Fruit fly (Drosophila melanogaster): ENCODE results near the gene Nedd4.
A peak's percentile ranks its signal among the peaks of the same experiment; 100 is the strongest.

Gene Nedd4

DNA sequence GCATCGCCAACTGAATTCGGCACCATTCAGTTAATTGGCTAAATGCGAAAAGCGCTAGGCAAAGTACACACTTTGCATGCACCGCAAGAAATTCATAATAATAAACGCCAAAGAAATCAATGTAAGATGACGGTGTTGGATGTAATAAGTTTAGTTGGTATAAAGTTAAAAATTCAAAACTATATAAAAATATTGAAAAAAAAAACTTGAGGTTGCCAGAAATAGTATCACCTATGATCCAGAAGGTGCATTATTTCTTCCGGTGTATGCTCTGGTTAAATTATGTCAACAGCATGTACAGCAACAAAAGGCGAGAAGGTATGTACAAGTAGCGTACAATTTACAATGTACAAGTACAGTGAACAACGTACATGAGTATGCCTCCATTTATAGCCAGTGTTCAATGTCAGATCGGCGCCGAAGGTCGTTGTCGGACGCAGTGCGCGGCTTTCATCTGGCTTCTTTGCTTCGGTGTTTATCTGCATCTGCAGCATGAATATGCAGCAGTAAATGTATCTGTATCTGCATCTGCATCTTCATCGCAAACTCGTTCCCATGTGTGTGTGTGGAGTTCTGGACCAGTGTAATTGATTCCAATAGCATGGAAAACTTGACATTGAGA is 32.9 kb upstream of the Nedd4 start (continued):
- TF ChIP-seq dysf (GFP tag; IDR thresholded peaks at IDR 0.05) (no peak), CG4820 (GFP tag; optimal IDR thresholded peaks at IDR 0.05) (peak; percentile 31), CG2712 (tag; optimal IDR thresholded peaks at IDR 0.05) (peak; percentile 9), Oli (tag; optimal IDR thresholded peaks at IDR 0.05) (peak; percentile 38), dimm (GFP tag; IDR thresholded peaks at IDR 0.05) (no peak), CG7556 (GFP tag; optimal IDR thresholded peaks at IDR 0.05) (no peak), CG15514 (GFP tag; optimal IDR thresholded peaks at IDR 0.05) (no peak), esg (GFP tag; conservative IDR thresholded peaks at IDR 0.05) (no peak), shn (GFP tag; optimal IDR thresholded peaks at IDR 0.05) (no peak), CG34376 (GFP tag; optimal IDR thresholded peaks at IDR 0.05) (no peak), seq (GFP tag; IDR thresholded peaks at IDR 0.05) (no peak), Eip74EF (GFP tag; optimal IDR thresholded peaks at IDR 0.05) (no peak), ase (GFP tag; IDR thresholded peaks at IDR 0.05) (no peak), Doc2 (GFP tag; IDR thresholded peaks at IDR 0.05) (no peak), sisA (GFP tag; IDR thresholded peaks at IDR 0.05) (no peak), CG12769 (tag; optimal IDR thresholded peaks at IDR 0.05) (no peak), CG3281 (GFP tag; optimal IDR thresholded peaks at IDR 0.05) (no peak), tll (GFP tag; optimal IDR thresholded peaks at IDR 0.05) (no peak), ewg (GFP tag; optimal IDR thresholded peaks at IDR 0.05) (no peak), oc (tag; optimal IDR thresholded peaks at IDR 0.05) (no peak), CG18262 (tag; optimal IDR thresholded peaks at IDR 0.05) (peak; percentile 33), B-H2 (GFP tag; optimal IDR thresholded peaks at IDR 0.05) (no peak), Nf-YA (GFP tag; IDR thresholded peaks at IDR 0.05) (no peak), CG6254 (GFP tag; optimal IDR thresholded peaks at IDR 0.05) (no peak), Ssrp (tag; optimal IDR thresholded peaks at IDR 0.05) (no peak), gcm (GFP tag; optimal IDR thresholded peaks at IDR 0.05) (no peak), CG12744 (GFP tag; optimal IDR thresholded peaks at IDR 0.05) (no peak), slp2 (GFP tag; optimal IDR thresholded peaks at IDR 0.05) (no peak), zfh2 (GFP tag; optimal IDR thresholded peaks at IDR 0.05) (no peak), CG10654 (GFP tag; optimal IDR thresholded peaks at IDR 0.05) (peak; percentile 5), CG12659 (GFP tag; optimal IDR thresholded peaks at IDR 0.05) (no peak), Adf1 (GFP tag; IDR thresholded peaks at IDR 0.05) (no peak), Fer2 (tag; optimal IDR thresholded peaks at IDR 0.05) (no peak), bab2 (GFP tag; optimal IDR thresholded peaks at IDR 0.05) (no peak), CG15269 (tag; optimal IDR thresholded peaks at IDR 0.05) (peak; percentile 1), hbn (GFP tag; IDR thresholded peaks at IDR 0.05; ENCODE audit: partially characterized antibody) (no peak), jigr1 (GFP tag; IDR thresholded peaks at IDR 0.05) (no peak), chinmo (GFP tag; IDR thresholded peaks at IDR 0.05; ENCODE audit: partially characterized antibody) (no peak), cad (GFP tag; optimal IDR thresholded peaks at IDR 0.05) (no peak), CG2199 (GFP tag; IDR thresholded peaks at IDR 0.05) (no peak), CG13775 (GFP tag; optimal IDR thresholded peaks at IDR 0.05) (no peak), otp (GFP tag; IDR thresholded peaks at IDR 0.05) (no peak), CG11695 (GFP tag; IDR thresholded peaks at IDR 0.05) (no peak), CG17829 (tag; optimal IDR thresholded peaks at IDR 0.05) (no peak), CG6689 (GFP tag; IDR thresholded peaks at IDR 0.05) (peak; percentile 29; the same call in 1 of the 2 replicates), HLHmδ (GFP tag; optimal IDR thresholded peaks at IDR 0.05) (no peak), CG1529 (GFP tag; optimal IDR thresholded peaks at IDR 0.05) (no peak), Hr3 (GFP tag; optimal IDR thresholded peaks at IDR 0.05) (no peak), wor (GFP tag; IDR thresholded peaks at IDR 0.05) (no peak), CG7271 (tag; optimal IDR thresholded peaks at IDR 0.05) (no peak), Lim3 (GFP tag; IDR thresholded peaks at IDR 0.05) (no peak)
